Worm (Caenorhabditis elegans): Measurements from ENCODE around the gene str-182.

Gene str-182

DNA sequence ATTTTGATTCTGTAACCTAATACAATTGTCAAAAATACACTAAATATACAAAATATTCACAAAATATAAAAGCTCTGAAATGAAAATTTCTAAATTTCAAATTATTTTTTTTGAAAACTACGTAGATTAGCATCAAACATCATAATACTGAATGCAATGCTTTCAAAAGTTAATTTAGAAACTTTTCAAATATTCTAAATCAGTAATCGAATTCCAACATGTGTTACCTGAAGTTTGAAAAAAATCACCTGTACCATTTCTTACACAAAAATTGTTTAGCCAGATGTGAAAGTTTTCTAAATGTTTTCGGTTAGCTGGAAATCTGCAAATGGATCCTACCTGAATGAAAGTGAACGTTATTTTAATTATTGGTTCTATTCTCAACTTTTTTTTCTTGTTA, 11.2 kb downstream of the str-182 start, which contains the start of gene C12D8.20:
Gene C12D8.20 (plus strand): TSS at position 301 of the 400 bp plus-strand sequence.
- no peak for TF ChIP-seq ref-2 (tag; optimal IDR thresholded peaks at IDR 0.05)

DNA sequence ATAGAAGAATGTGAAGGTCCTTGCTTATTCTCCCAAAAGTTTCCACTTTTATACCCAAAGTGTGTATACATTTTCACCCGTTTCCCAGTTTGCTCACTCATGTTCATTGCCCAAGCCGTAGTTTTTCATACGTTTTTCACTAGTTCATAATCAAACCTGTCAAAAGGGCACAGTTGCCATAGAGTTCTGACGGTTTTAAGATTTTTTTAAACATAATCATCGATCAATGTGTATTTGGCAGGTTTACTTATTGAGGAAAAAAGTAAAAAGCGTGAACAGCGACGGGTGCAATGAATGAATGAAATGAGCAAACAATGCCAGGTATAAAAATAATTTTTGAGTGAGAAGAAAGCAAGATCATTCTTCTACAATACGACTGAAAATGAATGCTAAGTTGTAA, 11.9 kb downstream of the str-182 start, which contains the start of the genes fipr-5 and fipr-9:
Gene fipr-5 (minus strand): TSS at position 101 of the 400 bp plus-strand sequence.
Gene fipr-9 (plus strand): TSS at position 346 of the 400 bp plus-strand sequence.
- TF ChIP-seq fax-1 (tag; optimal IDR thresholded peaks at IDR 0.05), result no peak
- TF ChIP-seq ceh-14 (tag; optimal IDR thresholded peaks at IDR 0.05), result no peak
- no peak for TF ChIP-seq pat-9 (tag; optimal IDR thresholded peaks at IDR 0.05)
- TF ChIP-seq zip-5 (tag; optimal IDR thresholded peaks at IDR 0.05), result no peak
- no peak for TF ChIP-seq elt-4 (tag; optimal IDR thresholded peaks at IDR 0.05)
- TF ChIP-seq unc-42 (tag; optimal IDR thresholded peaks at IDR 0.05), result no peak
- no peak for TF ChIP-seq fkh-6 (tag; optimal IDR thresholded peaks at IDR 0.05)
- no peak for TF ChIP-seq pha-4 (tag; optimal IDR thresholded peaks at IDR 0.05)
- TF ChIP-seq lin-11 (tag; optimal IDR thresholded peaks at IDR 0.05), result no peak
- TF ChIP-seq ceh-45 (GFP tag; IDR thresholded peaks at IDR 0.05), result no peak
- no peak for TF ChIP-seq K09A11.1 (tag; optimal IDR thresholded peaks at IDR 0.05; ENCODE audit: insufficient read depth)

ce11 chrV:10220605-10221004, 12.6 kb downstream of the str-182 start, which contains the start of gene C12D8.13:
Gene C12D8.13 (minus strand): TSS chrV:10220705.
- no peak for TF ChIP-seq eyg-1 (tag; optimal IDR thresholded peaks at IDR 0.05)

ce11 chrV:10216724-10217123, 16.5 kb downstream of the str-182 start, which contains the start of gene ZK856.14:
Gene ZK856.14 (plus strand): TSS chrV:10217024.
- TF ChIP-seq tbx-7 (tag; optimal IDR thresholded peaks at IDR 0.05) (no peak), mec-3 (tag; optimal IDR thresholded peaks at IDR 0.05; ENCODE audit: borderline replicate concordance) (no peak), ceh-24 (tag; optimal IDR thresholded peaks at IDR 0.05) (no peak), hlh-13 (GFP tag; optimal IDR thresholded peaks at IDR 0.05) (no peak), odd-2 (tag; optimal IDR thresholded peaks at IDR 0.05) (no peak), rnt-1 (tag; optimal IDR thresholded peaks at IDR 0.05) (no peak), hlh-6 (tag; optimal IDR thresholded peaks at IDR 0.05) (no peak), hlh-15 (tag; optimal IDR thresholded peaks at IDR 0.05) (no peak), che-1 (tag; optimal IDR thresholded peaks at IDR 0.05) (no peak), unc-55 (GFP tag; optimal IDR thresholded peaks at IDR 0.05) (no peak), pat-9 (tag; optimal IDR thresholded peaks at IDR 0.05) (no peak), K09A11.1 (tag; optimal IDR thresholded peaks at IDR 0.05; ENCODE audit: insufficient read depth) (no peak), ceh-2 (tag; optimal IDR thresholded peaks at IDR 0.05) (no peak), T23F11.4 (GFP tag; optimal IDR thresholded peaks at IDR 0.05) (no peak)

DNA sequence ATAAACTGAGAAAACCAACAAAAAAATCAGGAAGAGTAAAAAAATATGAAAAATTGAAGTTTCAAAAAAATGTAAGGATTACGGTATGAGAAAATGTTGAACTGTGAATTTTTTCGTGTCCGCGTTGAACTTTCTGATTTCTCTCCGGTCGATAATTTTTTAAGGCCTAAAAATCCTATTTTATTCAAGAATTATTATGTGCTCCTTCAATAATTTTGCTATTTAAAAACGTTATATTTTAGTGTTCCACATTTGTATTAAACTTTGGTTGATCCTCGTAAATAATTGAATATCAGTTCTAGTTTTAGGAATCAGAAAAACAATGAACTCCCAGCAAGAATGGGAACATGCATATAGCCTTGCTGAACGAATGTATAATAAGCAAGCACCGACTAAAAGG, 20.6 kb downstream of the str-182 start, which contains the start of gene hpo-40:
Gene hpo-40 (plus strand): TSS at position 301 of the 400 bp plus-strand sequence.
- TF ChIP-seq pha-4 (tag; optimal IDR thresholded peaks at IDR 0.05) (no peak), tbx-7 (tag; optimal IDR thresholded peaks at IDR 0.05) (no peak), ceh-34 (tag; optimal IDR thresholded peaks at IDR 0.05) (no peak)

DNA sequence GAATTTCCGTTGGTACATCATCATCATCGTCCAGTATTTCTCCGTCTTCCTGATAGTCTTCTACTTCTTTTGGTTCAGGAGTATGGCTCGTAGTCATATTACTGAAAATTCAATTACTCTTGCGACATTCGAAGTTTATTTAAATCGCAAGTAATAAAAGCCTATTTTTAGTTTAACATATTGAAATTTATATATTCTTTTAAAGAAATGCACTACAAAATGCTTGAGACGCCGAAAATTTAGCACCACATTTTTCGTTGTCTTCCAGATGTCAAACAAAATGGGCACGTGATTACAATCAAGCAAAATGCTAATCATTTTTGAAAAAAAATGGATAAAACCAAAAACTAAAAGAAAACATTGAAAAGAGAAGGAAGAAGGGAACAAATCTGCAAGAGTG, 21.2 kb downstream of the str-182 start, which contains the start of gene zhit-3:
Gene zhit-3 (minus strand): TSS at position 101 of the 400 bp plus-strand sequence.
- TF ChIP-seq mec-3 (tag; optimal IDR thresholded peaks at IDR 0.05; ENCODE audit: borderline replicate concordance) (no peak), syd-9 (tag; optimal IDR thresholded peaks at IDR 0.05) (no peak), ceh-6 (GFP tag; optimal IDR thresholded peaks at IDR 0.05) (no peak), nhr-11 (tag; optimal IDR thresholded peaks at IDR 0.05) (no peak), ttx-3 (tag; optimal IDR thresholded peaks at IDR 0.05) (no peak), odd-2 (tag; optimal IDR thresholded peaks at IDR 0.05) (no peak), ref-2 (tag; optimal IDR thresholded peaks at IDR 0.05) (no peak), C08G9.2 (tag; optimal IDR thresholded peaks at IDR 0.05) (no peak), ceh-24 (tag; optimal IDR thresholded peaks at IDR 0.05) (no peak), pat-9 (tag; optimal IDR thresholded peaks at IDR 0.05) (no peak), unc-55 (GFP tag; optimal IDR thresholded peaks at IDR 0.05) (no peak), madf-2 (tag; optimal IDR thresholded peaks at IDR 0.05) (no peak), hlh-30 (tag; optimal IDR thresholded peaks at IDR 0.05; ENCODE audit: insufficient read depth) (no peak), T23F11.4 (GFP tag; optimal IDR thresholded peaks at IDR 0.05) (no peak), C38D4.7 (GFP tag; optimal IDR thresholded peaks at IDR 0.05) (no peak), sox-4 (tag; optimal IDR thresholded peaks at IDR 0.05) (no peak), rnt-1 (tag; optimal IDR thresholded peaks at IDR 0.05) (no peak)

All from whole organism, late embryonic.